Worm (Caenorhabditis elegans): ENCODE data around the gene F02C9.2.

DNA sequence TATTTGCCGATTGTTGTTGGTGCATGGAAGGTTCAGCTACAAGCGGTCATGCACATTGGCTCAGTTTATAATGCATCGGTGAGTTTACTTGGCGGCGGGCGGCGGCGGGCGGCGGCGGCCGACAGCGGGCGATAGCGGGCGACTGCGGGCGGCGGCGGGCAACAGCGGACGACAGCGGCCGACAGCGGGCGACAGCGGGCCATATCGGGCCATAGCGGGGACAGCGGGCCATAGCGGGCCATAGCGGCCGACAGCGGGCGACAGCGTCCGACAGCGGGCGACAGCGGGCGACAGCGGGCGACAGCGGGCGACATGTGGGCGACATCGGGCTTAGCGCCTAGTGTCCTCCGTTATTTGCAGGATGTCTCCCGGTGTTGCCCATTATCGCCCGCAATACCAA, 1.4 kb upstream of the F02C9.2 start:
- no peak for TF ChIP-seq ztf-11 (tag; optimal IDR thresholded peaks at IDR 0.05)
- TF ChIP-seq egl-27 (tag; optimal IDR thresholded peaks at IDR 0.05), result no peak
- no peak for TF ChIP-seq unc-62 (GFP tag; optimal IDR thresholded peaks at IDR 0.05)
- TF ChIP-seq lin-11 (tag; optimal IDR thresholded peaks at IDR 0.05), result no peak
- TF ChIP-seq ceh-82 (tag; optimal IDR thresholded peaks at IDR 0.05), result no peak
- TF ChIP-seq ceh-16 (tag; optimal IDR thresholded peaks at IDR 0.05), result no peak
- TF ChIP-seq ama-1 (optimal IDR thresholded peaks at IDR 0.05), result no peak
- no peak for TF ChIP-seq nhr-11 (tag; optimal IDR thresholded peaks at IDR 0.05)
- no peak for TF ChIP-seq zag-1 (tag; optimal IDR thresholded peaks at IDR 0.05)
- no peak for TF ChIP-seq lsy-2 (tag; optimal IDR thresholded peaks at IDR 0.05)

Measured in whole organism, L2 larva.